Worm (Caenorhabditis elegans) whole organism, L4 larva: ENCODE measurements around the gene F13C5.1.

Source experiments
- F44E2.7 ChIP-seq: fragments of 200-800 bp; sonication (Bioruptor generic); IDR thresholded peaks from 2 replicates; pipeline ENCODE4 v2.1.2; 2022; ENCODE audit warnings: missing genetic modification characterization, missing compliant biosample characterization
- F49E8.2 ChIP-seq: sonication (generic microtip); optimal IDR thresholded peaks from 2 replicates; lab custom pipeline; 2016; ENCODE audit warnings: missing compliant biosample characterization, mild to moderate bottlenecking, missing genetic modification characterization, borderline replicate concordance
- R02D3.7 ChIP-seq: fragments of 150-350 bp; sonication (generic microtip); optimal IDR thresholded peaks from 3 replicates; lab custom pipeline; 2014; ENCODE audit warnings: missing biosample characterization, missing genetic modification characterization
- T20F7.1 ChIP-seq: fragments of 200-800 bp; sonication (Bioruptor generic); optimal IDR thresholded peaks from 2 replicates; lab custom pipeline; 2018; ENCODE audit warnings: mild to moderate bottlenecking, missing genetic modification characterization, missing compliant biosample characterization
- T26A8.4 ChIP-seq: fragments of 200-800 bp; sonication (Bioruptor generic); IDR thresholded peaks from 2 replicates; pipeline ENCODE4 v1.3.6; 2022; ENCODE audit warnings: missing genetic modification characterization, missing compliant biosample characterization
- Y105C5A.15 ChIP-seq: fragments of 200-800 bp; sonication (Bioruptor generic); IDR thresholded peaks from 2 replicates; pipeline ENCODE4 v1.3.6; 2022; ENCODE audit warnings: missing genetic modification characterization, missing compliant biosample characterization
- Y75B8A.6 ChIP-seq: fragments of 200-800 bp; sonication (Bioruptor generic); IDR thresholded peaks from 2 replicates; pipeline ENCODE4 v1.3.6; 2022; ENCODE audit warnings: missing genetic modification reagents, missing genetic modification characterization, missing compliant biosample characterization
- ZK546.5 ChIP-seq, 2 experiments: sonication (generic microtip); optimal IDR thresholded peaks; 2 replicates each; lab custom pipeline; 2017; ENCODE audit warnings: missing biosample characterization in 2 of 2, missing genetic modification characterization in 2 of 2
- aha-1 ChIP-seq: fragments of 150-350 bp; peaks from one replicate; lab custom pipeline; 2014; ENCODE audit warnings: missing biosample characterization, missing genetic modification characterization
- aly-2 ChIP-seq: sonication (generic microtip); optimal IDR thresholded peaks from 2 replicates; lab custom pipeline; 2018; ENCODE audit warnings: missing biosample characterization, missing genetic modification characterization
- ama-1 ChIP-seq: fragments of 150-350 bp; optimal IDR thresholded peaks from 2 replicates; lab custom pipeline; 2014; ENCODE audit warnings: inconsistent platforms, mixed read lengths
- attf-4 ChIP-seq: sonication (generic microtip); optimal IDR thresholded peaks from 3 replicates; lab custom pipeline; 2017; ENCODE audit warnings: missing biosample characterization, missing genetic modification characterization
- ceh-20 ChIP-seq: fragments of 200-800 bp; sonication (Bioruptor generic); IDR thresholded peaks from 2 replicates; pipeline ENCODE4 v1.3.6; 2022; ENCODE audit warnings: missing genetic modification reagents, missing genetic modification characterization, missing compliant biosample characterization
- ceh-28 ChIP-seq: fragments of 150-350 bp; optimal IDR thresholded peaks from 2 replicates; lab custom pipeline; 2014; ENCODE audit warnings: missing biosample characterization, missing genetic modification reagents, missing genetic modification characterization
- ces-1 ChIP-seq: fragments of 150-350 bp; sonication (generic microtip); optimal IDR thresholded peaks from 4 replicates; lab custom pipeline; 2014; ENCODE audit warnings: missing biosample characterization, missing genetic modification reagents, missing genetic modification characterization
- cey-2 ChIP-seq: sonication (generic microtip); optimal IDR thresholded peaks from 3 replicates; lab custom pipeline; 2017; ENCODE audit warnings: missing genetic modification characterization, mild to moderate bottlenecking, missing compliant biosample characterization, antibody characterized with exemption, borderline replicate concordance; ENCODE audit not compliant: insufficient read depth
- daf-12 ChIP-seq: fragments of 150-350 bp; optimal IDR thresholded peaks from 2 replicates; lab custom pipeline; 2014; ENCODE audit warnings: missing biosample characterization, missing genetic modification reagents, missing genetic modification characterization
- daf-16 ChIP-seq, 3 experiments: sonication (generic microtip); optimal IDR thresholded peaks; 2 replicates each; lab custom pipeline; 2016 to 2017; ENCODE audit warnings: missing genetic modification characterization in 3 of 3, missing genetic modification reagents in 3 of 3, mild to moderate bottlenecking in 2 of 3, missing compliant biosample characterization in 2 of 3, missing biosample characterization in 1 of 3, moderate library complexity in 1 of 3
- daf-19 ChIP-seq: fragments of 200-800 bp; sonication (Bioruptor generic); conservative IDR thresholded peaks from 2 replicates; pipeline ENCODE4 v1.3.6; 2022; ENCODE audit warnings: missing genetic modification characterization, missing compliant biosample characterization
- egl-27 ChIP-seq: sonication (generic microtip); optimal IDR thresholded peaks from 3 replicates; lab custom pipeline; 2017; ENCODE audit warnings: missing biosample characterization, missing genetic modification reagents, missing genetic modification characterization
- egl-43 ChIP-seq: fragments of 200-800 bp; sonication (Bioruptor generic); IDR thresholded peaks from 2 replicates; pipeline ENCODE4 v1.3.6; 2022; ENCODE audit warnings: missing genetic modification reagents, missing genetic modification characterization, missing compliant biosample characterization
- fos-1 ChIP-seq: fragments of 150-350 bp; optimal IDR thresholded peaks from 2 replicates; lab custom pipeline; 2014; ENCODE audit warnings: missing biosample characterization, missing genetic modification characterization
- hlh-11 ChIP-seq: fragments of 200-800 bp; sonication (Bioruptor generic); optimal IDR thresholded peaks from 2 replicates; lab custom pipeline; 2018; ENCODE audit warnings: mild to moderate bottlenecking, missing genetic modification characterization, missing compliant biosample characterization
- hlh-30 ChIP-seq: sonication (generic microtip); optimal IDR thresholded peaks from 2 replicates; lab custom pipeline; 2017; ENCODE audit warnings: antibody characterized with exemption, mild to moderate bottlenecking, missing genetic modification characterization, missing compliant biosample characterization; ENCODE audit not compliant: insufficient read depth
- hmg-1.1 ChIP-seq: fragments of 200-800 bp; sonication (Bioruptor generic); IDR thresholded peaks from 2 replicates; pipeline ENCODE4 v1.3.6; 2022; ENCODE audit warnings: missing genetic modification reagents, missing genetic modification characterization, missing compliant biosample characterization
- lin-1 ChIP-seq: fragments of 200-800 bp; sonication (Bioruptor generic); IDR thresholded peaks from 2 replicates; pipeline ENCODE4 v1.3.6; 2022; ENCODE audit warnings: missing genetic modification reagents, missing genetic modification characterization, missing compliant biosample characterization
- madf-5 ChIP-seq, 2 experiments: fragments of 200-800 bp; sonication (Bioruptor generic); IDR thresholded peaks; 2 replicates each; pipeline ENCODE4 v1.3.6; 2022; ENCODE audit warnings: missing compliant biosample characterization in 2 of 2, missing genetic modification characterization in 2 of 2
- madf-9 ChIP-seq: fragments of 200-800 bp; sonication (Bioruptor generic); conservative IDR thresholded peaks from 2 replicates; pipeline ENCODE4 v1.3.6; 2022; ENCODE audit warnings: missing genetic modification reagents, missing genetic modification characterization, missing compliant biosample characterization
- mdl-1 ChIP-seq, 2 experiments: fragments of 150-350 bp in 1 of 2; sonication (generic microtip) in 1 of 2; optimal IDR thresholded peaks; 2 replicates each; lab custom pipeline; 2014 to 2017; ENCODE audit warnings: missing biosample characterization in 2 of 2, missing genetic modification characterization in 2 of 2
- mdt-29 ChIP-seq: fragments of 200-800 bp; sonication (Bioruptor generic); IDR thresholded peaks from 2 replicates; pipeline ENCODE4 v1.3.6; 2022; ENCODE audit warnings: missing genetic modification reagents, missing genetic modification characterization, missing compliant biosample characterization
- mep-1 ChIP-seq: fragments of 150-350 bp; sonication (generic microtip); optimal IDR thresholded peaks from 3 replicates; lab custom pipeline; 2014; ENCODE audit warnings: missing biosample characterization, missing genetic modification characterization
- mxl-3 ChIP-seq: fragments of 200-800 bp; sonication (Bioruptor generic); optimal IDR thresholded peaks from 2 replicates; lab custom pipeline; 2018; ENCODE audit warnings: mild to moderate bottlenecking, missing genetic modification characterization, missing compliant biosample characterization
- nhr-10 ChIP-seq: fragments of 150-350 bp; optimal IDR thresholded peaks from 2 replicates; lab custom pipeline; 2014; ENCODE audit warnings: missing biosample characterization, missing genetic modification characterization
- nhr-237 ChIP-seq: sonication (generic microtip); optimal IDR thresholded peaks from 2 replicates; lab custom pipeline; 2017; ENCODE audit warnings: missing biosample characterization, missing genetic modification characterization
- nhr-25 ChIP-seq: sonication (generic microtip); optimal IDR thresholded peaks from 2 replicates; lab custom pipeline; 2017; ENCODE audit warnings: missing genetic modification characterization, mild to moderate bottlenecking, missing compliant biosample characterization, antibody characterized with exemption, moderate library complexity, borderline replicate concordance; ENCODE audit not compliant: insufficient read depth
- nhr-28 ChIP-seq: fragments of 150-350 bp; optimal IDR thresholded peaks from 2 replicates; lab custom pipeline; 2014; ENCODE audit warnings: missing biosample characterization, missing genetic modification characterization
- nhr-42 ChIP-seq: fragments of 200-800 bp; sonication (Bioruptor generic); IDR thresholded peaks from 2 replicates; pipeline ENCODE4 v1.3.6; 2022; ENCODE audit warnings: missing genetic modification characterization, missing compliant biosample characterization
- nhr-48 ChIP-seq: sonication (generic microtip); optimal IDR thresholded peaks from 2 replicates; lab custom pipeline; 2016; ENCODE audit warnings: mild to moderate bottlenecking, missing genetic modification characterization, missing compliant biosample characterization
- pha-4 ChIP-seq, 2 experiments: fragments of 150-350 bp in 1 of 2; fragments of 200-800 bp in 1 of 2; sonication (Bioruptor generic) in 1 of 2; IDR thresholded peaks in 1 of 2; optimal IDR thresholded peaks in 1 of 2; 2 replicates each; pipeline versions ENCODE4 v1.3.6 to Lab custom; 2014 to 2022; ENCODE audit warnings: missing genetic modification characterization in 2 of 2, missing genetic modification reagents in 2 of 2, missing biosample characterization in 1 of 2, missing compliant biosample characterization in 1 of 2
- saeg-2 ChIP-seq: fragments of 200-800 bp; sonication (Bioruptor generic); IDR thresholded peaks from 2 replicates; pipeline ENCODE4 v1.3.6; 2022; ENCODE audit warnings: missing genetic modification reagents, missing genetic modification characterization, missing compliant biosample characterization
- sdz-12 ChIP-seq: fragments of 200-800 bp; sonication (Bioruptor generic); optimal IDR thresholded peaks from 2 replicates; lab custom pipeline; 2018; ENCODE audit warnings: mild to moderate bottlenecking, missing genetic modification characterization, missing compliant biosample characterization
- snpc-4 ChIP-seq: fragments of 150-350 bp; optimal IDR thresholded peaks from 2 replicates; lab custom pipeline; 2014; ENCODE audit warnings: missing biosample characterization, missing genetic modification characterization
- spr-1 ChIP-seq: sonication (generic microtip); optimal IDR thresholded peaks from 2 replicates; lab custom pipeline; 2016; ENCODE audit warnings: mild to moderate bottlenecking, missing genetic modification characterization, missing compliant biosample characterization
- tag-97 ChIP-seq: fragments of 200-800 bp; sonication (Bioruptor generic); IDR thresholded peaks from 2 replicates; pipeline ENCODE4 v1.3.6; 2022; ENCODE audit warnings: missing genetic modification characterization, missing compliant biosample characterization
- tra-1 ChIP-seq: fragments of 200-800 bp; sonication (Bioruptor generic); IDR thresholded peaks from 2 replicates; pipeline ENCODE4 v1.3.6; 2022; ENCODE audit warnings: missing genetic modification reagents, missing genetic modification characterization, missing compliant biosample characterization
- unc-39 ChIP-seq: sonication (generic microtip); optimal IDR thresholded peaks from 2 replicates; lab custom pipeline; 2017; ENCODE audit warnings: missing biosample characterization, missing genetic modification characterization
- vab-7 ChIP-seq: fragments of 200-800 bp; sonication (Bioruptor generic); IDR thresholded peaks from 2 replicates; pipeline ENCODE4 v1.3.6; 2022; ENCODE audit warnings: missing genetic modification reagents, missing genetic modification characterization, missing compliant biosample characterization
- zfp-3 ChIP-seq: fragments of 200-800 bp; sonication (Bioruptor generic); conservative IDR thresholded peaks from 2 replicates; pipeline ENCODE4 v1.3.6; 2022; ENCODE audit warnings: missing genetic modification reagents, missing genetic modification characterization, missing compliant biosample characterization
- zip-2 ChIP-seq: fragments of 150-350 bp; optimal IDR thresholded peaks from 2 replicates; lab custom pipeline; 2014; ENCODE audit warnings: missing biosample characterization, missing genetic modification characterization
- ztf-7 ChIP-seq: fragments of 150-350 bp; optimal IDR thresholded peaks from 2 replicates; lab custom pipeline; 2014; ENCODE audit warnings: missing biosample characterization, missing genetic modification characterization

Gene F13C5.1

DNA sequence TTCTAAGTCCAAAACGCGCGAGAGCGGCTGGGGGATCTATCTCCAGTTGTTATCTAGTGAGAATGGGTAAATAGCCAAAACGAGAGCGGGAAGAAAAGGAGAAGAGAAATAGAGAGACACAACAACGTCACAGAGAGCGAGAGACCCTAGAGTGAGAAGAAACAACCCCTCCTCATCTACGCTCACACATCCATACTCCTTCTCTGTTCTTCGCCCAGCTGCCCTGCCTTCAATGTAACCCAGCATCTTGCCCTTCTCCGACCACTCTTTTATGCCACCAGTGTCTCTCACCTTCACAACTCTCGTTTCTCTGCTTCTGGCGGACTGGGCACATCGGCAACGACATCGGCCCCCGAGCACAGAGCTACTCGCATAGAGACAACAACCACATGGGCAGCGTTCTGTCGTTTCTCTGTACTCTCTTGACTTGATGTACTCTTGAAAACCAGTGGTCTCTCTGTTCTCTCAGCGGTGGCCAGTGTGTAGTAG is 8.7 kb upstream of the F13C5.1 start (continued):
- TF ChIP-seq ceh-20 (GFP tag; lab: Robert Waterston, UW), result 0 out of 2 replicates have a peak, but pooled peaks have one; percentile 40
- TF ChIP-seq nhr-42 (GFP tag; lab: Robert Waterston, UW), result 0 out of 2 replicates have a peak, but pooled peaks have one; percentile 57
- TF ChIP-seq zip-2, result no peak
- TF ChIP-seq spr-1 (tag; lab: Kevin White, UChicago), result peak; percentile 60
- no peak for TF ChIP-seq zfp-3 (GFP tag; lab: Robert Waterston, UW)
- no peak for TF ChIP-seq unc-39
- peak; percentile 61 for TF ChIP-seq nhr-48 (tag; lab: Kevin White, UChicago)
- TF ChIP-seq F44E2.7 (GFP tag; lab: Robert Waterston, UW), result no peak
- peak; percentile 96 for TF ChIP-seq hlh-11 (tag; lab: Kevin White, UChicago)
- peak; percentile 94 for TF ChIP-seq mxl-3 (GFP tag; lab: Kevin White, UChicago)
- no peak for TF ChIP-seq madf-5 (GFP tag; IDR thresholded peaks at IDR 0.05; lab: Robert Waterston, UW)
- no peak for TF ChIP-seq mdt-29 (GFP tag; lab: Robert Waterston, UW)
- peak; percentile 85 for TF ChIP-seq egl-43
- TF ChIP-seq ama-1, result no peak
- no peak for TF ChIP-seq ces-1 (GFP tag; lab: Kevin White, UChicago)
- TF ChIP-seq pha-4 (GFP tag; IDR thresholded peaks at IDR 0.05; lab: Robert Waterston, UW), result peak; percentile 67; the same call in 1 of the 2 replicates
- peak; percentile 47 for TF ChIP-seq pha-4 (tag; optimal IDR thresholded peaks at IDR 0.05; lab: Kevin White, UChicago)
- no peak for TF ChIP-seq sdz-12
- no peak for TF ChIP-seq aly-2 (tag; lab: Kevin White, UChicago)
- TF ChIP-seq attf-4 (tag; lab: Kevin White, UChicago), result no peak
- no peak for TF ChIP-seq daf-19 (GFP tag; lab: Robert Waterston, UW)
- TF ChIP-seq mdl-1 (tag; optimal IDR thresholded peaks at IDR 0.05; lab: Kevin White, UChicago), result peak; percentile 80 to 97
- TF ChIP-seq madf-9 (GFP tag; lab: Robert Waterston, UW), result 0 out of 2 replicates have a peak, but pooled peaks have one; percentile 50
- no peak for TF ChIP-seq cey-2 (tag; lab: Kevin White, UChicago)
- TF ChIP-seq Y105C5A.15 (GFP tag; lab: Robert Waterston, UW), result no peak
- no peak for TF ChIP-seq egl-27 (tag; lab: Kevin White, UChicago)
- peak; percentile 75 for TF ChIP-seq ztf-7 (tag; lab: Kevin White, UChicago)
- no peak for TF ChIP-seq R02D3.7
- no peak for TF ChIP-seq daf-12 (tag; lab: Kevin White, UChicago)
- peak; percentile 83 for TF ChIP-seq nhr-28
- TF ChIP-seq mep-1 (tag; lab: Kevin White, UChicago), result peak; percentile 97
- TF ChIP-seq saeg-2 (GFP tag; lab: Robert Waterston, UW), result no peak
- TF ChIP-seq lin-1, result no peak
- peak; percentile 74 for TF ChIP-seq nhr-25 (tag; lab: Kevin White, UChicago)
- no peak for TF ChIP-seq ceh-28 (tag; lab: Kevin White, UChicago)
- no peak for TF ChIP-seq tag-97 (GFP tag; lab: Robert Waterston, UW)
- peak; percentile 99 for TF ChIP-seq aha-1 (tag; lab: Kevin White, UChicago)
- TF ChIP-seq hmg-1.1 (GFP tag; lab: Robert Waterston, UW), result peak; percentile 96
- no peak for TF ChIP-seq nhr-237 (tag; lab: Kevin White, UChicago)
- peak; percentile 92 for TF ChIP-seq hlh-30 (tag; lab: Kevin White, UChicago)
- no peak for TF ChIP-seq ZK546.5 (tag; optimal IDR thresholded peaks at IDR 0.05; lab: Kevin White, UChicago)
- no peak for TF ChIP-seq F49E8.2 (tag; lab: Kevin White, UChicago)
- TF ChIP-seq nhr-10, result peak; percentile 58
- peak; percentile 5 to 65 for TF ChIP-seq daf-16 (GFP tag; optimal IDR thresholded peaks at IDR 0.05; lab: Kevin White, UChicago)
- peak; percentile 84 for TF ChIP-seq daf-16 (tag; optimal IDR thresholded peaks at IDR 0.05; lab: Kevin White, UChicago)
- TF ChIP-seq tra-1, result no peak
- peak; percentile 70 for TF ChIP-seq T26A8.4
- TF ChIP-seq T20F7.1 (GFP tag; lab: Kevin White, UChicago), result peak; percentile 52
- no peak for TF ChIP-seq fos-1 (tag; lab: Kevin White, UChicago)
- no peak for TF ChIP-seq vab-7
- no peak for TF ChIP-seq Y75B8A.6
- TF ChIP-seq snpc-4 (tag; lab: Kevin White, UChicago), result no peak
